Comparison of ENCODE assay signal across 1 fruit fly cellular context in genomic region chr2L:8006038-8006437, dm6.
TF ChIP-seq lines count a peak whose summit lies in the region.

No protein-coding gene starts in this region.

TF ChIP-seq in whole organism, embryonic, 481 proteins besides CTCF, POLR2A, EP300 and RAD21 (continued from another document):
- no peak for TF ChIP-seq CG14860 (GFP tag; IDR thresholded peaks at IDR 0.05; lab: Robert Waterston, UW; ENCODE audit: partially characterized antibody)
- no peak for TF ChIP-seq CG5180 (GFP tag; optimal IDR thresholded peaks at IDR 0.05; lab: Kevin White, UChicago)
- no peak for TF ChIP-seq hb (GFP tag; IDR thresholded peaks at IDR 0.05; lab: Robert Waterston, UW; ENCODE audit: partially characterized antibody)
- TF ChIP-seq fu2 (GFP tag; optimal IDR thresholded peaks at IDR 0.05; lab: Kevin White, UChicago) = no peak
- peak; percentile 21 for TF ChIP-seq CG18599 (GFP tag; optimal IDR thresholded peaks at IDR 0.05; lab: Kevin White, UChicago)
- no peak for TF ChIP-seq Trl (optimal IDR thresholded peaks at IDR 0.05; lab: Kevin White, UChicago)
- TF ChIP-seq Trl (GFP tag; optimal IDR thresholded peaks at IDR 0.05; lab: Kevin White, UChicago) = no peak
- TF ChIP-seq HLHmδ (GFP tag; optimal IDR thresholded peaks at IDR 0.05; lab: Kevin White, UChicago) = no peak
- TF ChIP-seq sr (GFP tag; IDR thresholded peaks at IDR 0.05; lab: Robert Waterston, UW) = no peak
- no peak for TF ChIP-seq Hsf (GFP tag; optimal IDR thresholded peaks at IDR 0.05; lab: Kevin White, UChicago)
- no peak for TF ChIP-seq CG5953 (GFP tag; IDR thresholded peaks at IDR 0.05; lab: Robert Waterston, UW)
- no peak for TF ChIP-seq Doc2 (GFP tag; IDR thresholded peaks at IDR 0.05; lab: Robert Waterston, UW)
- no peak for TF ChIP-seq Eip74EF (GFP tag; optimal IDR thresholded peaks at IDR 0.05; lab: Kevin White, UChicago)
- no peak for TF ChIP-seq chif (GFP tag; optimal IDR thresholded peaks at IDR 0.05; lab: Kevin White, UChicago)
- no peak for TF ChIP-seq NC2β (GFP tag; optimal IDR thresholded peaks at IDR 0.05; lab: Kevin White, UChicago)
- no peak for TF ChIP-seq CG10654 (GFP tag; optimal IDR thresholded peaks at IDR 0.05; lab: Kevin White, UChicago)
- TF ChIP-seq stc (GFP tag; IDR thresholded peaks at IDR 0.05; lab: Robert Waterston, UW) = no peak
- no peak for TF ChIP-seq ftz-f1 (GFP tag; optimal IDR thresholded peaks at IDR 0.05; lab: Kevin White, UChicago)
- TF ChIP-seq CG10462 (GFP tag; optimal IDR thresholded peaks at IDR 0.05; lab: Kevin White, UChicago) = no peak
- no peak for TF ChIP-seq CG17829 (tag; optimal IDR thresholded peaks at IDR 0.05; lab: Kevin White, UChicago)
- TF ChIP-seq Awh (GFP tag; IDR thresholded peaks at IDR 0.05; lab: Robert Waterston, UW) = no peak
- no peak for TF ChIP-seq CG32772 (GFP tag; IDR thresholded peaks at IDR 0.05; lab: Robert Waterston, UW)
- no peak for TF ChIP-seq CG18262 (tag; optimal IDR thresholded peaks at IDR 0.05; lab: Kevin White, UChicago)
- TF ChIP-seq fru (optimal IDR thresholded peaks at IDR 0.05; lab: Kevin White, UChicago) = no peak
- no peak for TF ChIP-seq emc (GFP tag; optimal IDR thresholded peaks at IDR 0.05; lab: Kevin White, UChicago)
- no peak for TF ChIP-seq tup (GFP tag; optimal IDR thresholded peaks at IDR 0.05; lab: Kevin White, UChicago)
- no peak for TF ChIP-seq tx (GFP tag; optimal IDR thresholded peaks at IDR 0.05; lab: Kevin White, UChicago)
- TF ChIP-seq CG2678 (tag; optimal IDR thresholded peaks at IDR 0.05; lab: Kevin White, UChicago) = peak; percentile 20
- TF ChIP-seq croc (GFP tag; conservative IDR thresholded peaks at IDR 0.05; lab: Robert Waterston, UW) = no peak
- no peak for TF ChIP-seq her (GFP tag; optimal IDR thresholded peaks at IDR 0.05; lab: Kevin White, UChicago)
- TF ChIP-seq ci (GFP tag; IDR thresholded peaks at IDR 0.05; lab: Robert Waterston, UW) = no peak
- no peak for TF ChIP-seq H15 (GFP tag; IDR thresholded peaks at IDR 0.05; lab: Robert Waterston, UW)
- no peak for TF ChIP-seq CG1233 (GFP tag; optimal IDR thresholded peaks at IDR 0.05; lab: Kevin White, UChicago)
- no peak for TF ChIP-seq inv (GFP tag; IDR thresholded peaks at IDR 0.05; lab: Robert Waterston, UW; ENCODE audit: partially characterized antibody)
- no peak for TF ChIP-seq CG7786 (GFP tag; optimal IDR thresholded peaks at IDR 0.05; lab: Kevin White, UChicago)
- TF ChIP-seq NFAT (GFP tag; IDR thresholded peaks at IDR 0.05; lab: Robert Waterston, UW) = peak; percentile 15; the same call in 1 of the 2 replicates
- no peak for TF ChIP-seq bsh (GFP tag; optimal IDR thresholded peaks at IDR 0.05; lab: Kevin White, UChicago)
- TF ChIP-seq CG18764 (GFP tag; optimal IDR thresholded peaks at IDR 0.05; lab: Kevin White, UChicago) = no peak
- TF ChIP-seq CG30403 (GFP tag; optimal IDR thresholded peaks at IDR 0.05; lab: Kevin White, UChicago) = no peak
- no peak for TF ChIP-seq Antp (GFP tag; optimal IDR thresholded peaks at IDR 0.05; lab: Kevin White, UChicago)
- TF ChIP-seq Ssrp (tag; optimal IDR thresholded peaks at IDR 0.05; lab: Kevin White, UChicago) = no peak
- TF ChIP-seq gem (tag; optimal IDR thresholded peaks at IDR 0.05; lab: Kevin White, UChicago) = peak; percentile 16
- no peak for TF ChIP-seq Dek (tag; optimal IDR thresholded peaks at IDR 0.05; lab: Kevin White, UChicago)
- no peak for TF ChIP-seq HLH4C (GFP tag; IDR thresholded peaks at IDR 0.05; lab: Robert Waterston, UW; ENCODE audit: partially characterized antibody)
- TF ChIP-seq BtbVII (GFP tag; optimal IDR thresholded peaks at IDR 0.05; lab: Kevin White, UChicago) = no peak
- TF ChIP-seq sima (GFP tag; optimal IDR thresholded peaks at IDR 0.05; lab: Kevin White, UChicago) = no peak
- TF ChIP-seq CG1529 (GFP tag; optimal IDR thresholded peaks at IDR 0.05; lab: Kevin White, UChicago) = no peak
- no peak for TF ChIP-seq Max (GFP tag; optimal IDR thresholded peaks at IDR 0.05; lab: Kevin White, UChicago)
- TF ChIP-seq psq (GFP tag; optimal IDR thresholded peaks at IDR 0.05; lab: Kevin White, UChicago) = no peak
- TF ChIP-seq CG18619 (GFP tag; optimal IDR thresholded peaks at IDR 0.05; lab: Kevin White, UChicago) = no peak
- TF ChIP-seq CG4730 (GFP tag; IDR thresholded peaks at IDR 0.05; lab: Robert Waterston, UW) = no peak
- TF ChIP-seq CG2120 (GFP tag; optimal IDR thresholded peaks at IDR 0.05; lab: Kevin White, UChicago) = peak; percentile 14
- TF ChIP-seq cwo (GFP tag; optimal IDR thresholded peaks at IDR 0.05; lab: Kevin White, UChicago) = no peak
- TF ChIP-seq dati (GFP tag; IDR thresholded peaks at IDR 0.05; lab: Robert Waterston, UW) = no peak
- TF ChIP-seq CG6654 (GFP tag; optimal IDR thresholded peaks at IDR 0.05; lab: Kevin White, UChicago) = no peak
- no peak for TF ChIP-seq tll (GFP tag; optimal IDR thresholded peaks at IDR 0.05; lab: Kevin White, UChicago)
- no peak for TF ChIP-seq Lpt (GFP tag; optimal IDR thresholded peaks at IDR 0.05; lab: Kevin White, UChicago)
- no peak for TF ChIP-seq CG7271 (tag; optimal IDR thresholded peaks at IDR 0.05; lab: Kevin White, UChicago)
- TF ChIP-seq NC2α (GFP tag; optimal IDR thresholded peaks at IDR 0.05; lab: Kevin White, UChicago) = no peak
- TF ChIP-seq sqz (GFP tag; optimal IDR thresholded peaks at IDR 0.05; lab: Kevin White, UChicago) = no peak
- TF ChIP-seq pzg (GFP tag; optimal IDR thresholded peaks at IDR 0.05; lab: Kevin White, UChicago) = no peak
- TF ChIP-seq CG14965 (GFP tag; optimal IDR thresholded peaks at IDR 0.05; lab: Kevin White, UChicago; ENCODE audit: borderline replicate concordance) = no peak
- no peak for TF ChIP-seq jumu (GFP tag; optimal IDR thresholded peaks at IDR 0.05; lab: Kevin White, UChicago)
- TF ChIP-seq CG4707 (GFP tag; optimal IDR thresholded peaks at IDR 0.05; lab: Kevin White, UChicago) = no peak
- TF ChIP-seq CG10543 (GFP tag; optimal IDR thresholded peaks at IDR 0.05; lab: Kevin White, UChicago) = no peak
- TF ChIP-seq CG12236 (GFP tag; optimal IDR thresholded peaks at IDR 0.05; lab: Kevin White, UChicago) = no peak
- TF ChIP-seq twi (tag; optimal IDR thresholded peaks at IDR 0.05; lab: Kevin White, UChicago) = no peak
- no peak for TF ChIP-seq CG11560 (tag; IDR thresholded peaks at IDR 0.05; lab: Robert Waterston, UW)
- no peak for TF ChIP-seq ERR (GFP tag; optimal IDR thresholded peaks at IDR 0.05; lab: Kevin White, UChicago)
- no peak for TF ChIP-seq Asciz (GFP tag; optimal IDR thresholded peaks at IDR 0.05; lab: Kevin White, UChicago)
- no peak for TF ChIP-seq ranshi (GFP tag; IDR thresholded peaks at IDR 0.05; lab: Robert Waterston, UW)
- no peak for TF ChIP-seq CG4854 (GFP tag; optimal IDR thresholded peaks at IDR 0.05; lab: Kevin White, UChicago)
- TF ChIP-seq Med (GFP tag; lab: Kevin White, UChicago) = peak; percentile 46
- TF ChIP-seq E2f1 (GFP tag; IDR thresholded peaks at IDR 0.05; lab: Robert Waterston, UW) = no peak
- TF ChIP-seq zf30C (GFP tag; optimal IDR thresholded peaks at IDR 0.05; lab: Kevin White, UChicago) = no peak
- no peak for TF ChIP-seq yki (optimal IDR thresholded peaks at IDR 0.05; lab: Kevin White, UChicago)
- TF ChIP-seq sob (GFP tag; IDR thresholded peaks at IDR 0.05; lab: Robert Waterston, UW) = no peak
- TF ChIP-seq Bgb (GFP tag; IDR thresholded peaks at IDR 0.05; lab: Robert Waterston, UW; ENCODE audit: partially characterized antibody) = no peak
- no peak for TF ChIP-seq az2 (GFP tag; optimal IDR thresholded peaks at IDR 0.05; lab: Kevin White, UChicago)
- no peak for TF ChIP-seq vvl (GFP tag; IDR thresholded peaks at IDR 0.05; lab: Robert Waterston, UW)
- TF ChIP-seq run (tag; optimal IDR thresholded peaks at IDR 0.05; lab: Kevin White, UChicago) = no peak
- peak; percentile 11 for TF ChIP-seq CG7839 (tag; optimal IDR thresholded peaks at IDR 0.05; lab: Kevin White, UChicago)
- TF ChIP-seq Dbx (GFP tag; IDR thresholded peaks at IDR 0.05; lab: Robert Waterston, UW) = no peak
